Worm (Caenorhabditis elegans) whole organism, mixed stage, embryonic: ENCODE results near the gene srx-42.

ENCODE experiments used
- M03D4.4 ChIP-seq: sonication (generic microtip); optimal IDR thresholded peaks from 2 replicates; lab custom pipeline; 2017; ENCODE audit warnings: mild to moderate bottlenecking, missing genetic modification characterization, missing compliant biosample characterization
- bed-3 ChIP-seq: fragments of 200-800 bp; sonication (Bioruptor generic); optimal IDR thresholded peaks from 3 replicates; lab custom pipeline; 2018; ENCODE audit warnings: mild to moderate bottlenecking, missing genetic modification characterization, moderate library complexity, missing compliant biosample characterization
- blmp-1 ChIP-seq: fragments of 150-350 bp; optimal IDR thresholded peaks from 2 replicates; lab custom pipeline; 2014; ENCODE audit warnings: missing biosample characterization, missing genetic modification characterization
- ceh-39 ChIP-seq: fragments of 150-350 bp; optimal IDR thresholded peaks from 2 replicates; lab custom pipeline; 2014; ENCODE audit warnings: missing biosample characterization, missing genetic modification characterization
- ceh-43 ChIP-seq: fragments of 200-800 bp; sonication (Bioruptor generic); optimal IDR thresholded peaks from 2 replicates; lab custom pipeline; 2018; ENCODE audit warnings: mild to moderate bottlenecking, missing genetic modification characterization, moderate library complexity, missing compliant biosample characterization
- ceh-83 ChIP-seq: fragments of 200-800 bp; sonication (Bioruptor generic); optimal IDR thresholded peaks from 2 replicates; lab custom pipeline; 2018; ENCODE audit warnings: mild to moderate bottlenecking, missing genetic modification characterization, missing compliant biosample characterization
- ces-1 ChIP-seq: fragments of 150-350 bp; optimal IDR thresholded peaks from 2 replicates; lab custom pipeline; 2014; ENCODE audit warnings: missing biosample characterization, missing genetic modification reagents, missing genetic modification characterization
- cnd-1 ChIP-seq: fragments of 200-800 bp; sonication (Bioruptor generic); optimal IDR thresholded peaks from 2 replicates; lab custom pipeline; 2018; ENCODE audit warnings: mild to moderate bottlenecking, missing genetic modification characterization, missing compliant biosample characterization
- drap-1 ChIP-seq: fragments of 200-800 bp; sonication (Bioruptor generic); optimal IDR thresholded peaks from 3 replicates; lab custom pipeline; 2018; ENCODE audit warnings: mild to moderate bottlenecking, missing genetic modification characterization, missing compliant biosample characterization
- elt-1 ChIP-seq: sonication (generic microtip); optimal IDR thresholded peaks from 2 replicates; lab custom pipeline; 2017; ENCODE audit warnings: missing genetic modification characterization, mild to moderate bottlenecking, missing compliant biosample characterization, antibody characterized with exemption, moderate library complexity, borderline replicate concordance; ENCODE audit not compliant: insufficient read depth
- elt-3 ChIP-seq: fragments of 150-350 bp; optimal IDR thresholded peaks from 2 replicates; lab custom pipeline; 2014; ENCODE audit warnings: missing biosample characterization, missing genetic modification characterization
- flh-1 ChIP-seq: fragments of 200-800 bp; sonication (Bioruptor generic); optimal IDR thresholded peaks from 2 replicates; lab custom pipeline; 2018; ENCODE audit warnings: mild to moderate bottlenecking, missing genetic modification characterization, moderate library complexity, missing compliant biosample characterization
- ham-2 ChIP-seq: fragments of 200-800 bp; sonication (Bioruptor generic); optimal IDR thresholded peaks from 2 replicates; lab custom pipeline; 2018; ENCODE audit warnings: mild to moderate bottlenecking, missing genetic modification characterization, missing compliant biosample characterization
- hlh-1 ChIP-seq: fragments of 150-350 bp; optimal IDR thresholded peaks from 2 replicates; lab custom pipeline; 2014; ENCODE audit warnings: missing biosample characterization, missing genetic modification reagents, missing genetic modification characterization
- lin-32 ChIP-seq: fragments of 200-800 bp; sonication (Bioruptor generic); optimal IDR thresholded peaks from 2 replicates; lab custom pipeline; 2018; ENCODE audit warnings: mild to moderate bottlenecking, missing genetic modification characterization, missing compliant biosample characterization
- lsy-2 ChIP-seq: fragments of 150-350 bp; optimal IDR thresholded peaks from 2 replicates; lab custom pipeline; 2014; ENCODE audit warnings: missing biosample characterization, missing genetic modification characterization
- mls-2 ChIP-seq: sonication (generic microtip); optimal IDR thresholded peaks from 2 replicates; lab custom pipeline; 2016; ENCODE audit warnings: mild to moderate bottlenecking, missing genetic modification characterization, moderate library complexity, missing compliant biosample characterization
- nhr-2 ChIP-seq: fragments of 150-350 bp; optimal IDR thresholded peaks from 2 replicates; lab custom pipeline; 2014; ENCODE audit warnings: missing biosample characterization, missing genetic modification characterization
- nhr-28 ChIP-seq: fragments of 150-350 bp; optimal IDR thresholded peaks from 2 replicates; lab custom pipeline; 2014; ENCODE audit warnings: missing biosample characterization, missing genetic modification characterization
- nhr-76 ChIP-seq: sonication (generic microtip); optimal IDR thresholded peaks from 2 replicates; lab custom pipeline; 2017; ENCODE audit warnings: missing biosample characterization, missing genetic modification characterization
- pha-4 ChIP-seq: fragments of 150-350 bp; optimal IDR thresholded peaks from 2 replicates; lab custom pipeline; 2018; ENCODE audit warnings: missing biosample characterization, missing genetic modification reagents, missing genetic modification characterization
- sem-2 ChIP-seq: fragments of 200-800 bp; sonication (Bioruptor generic); optimal IDR thresholded peaks from 2 replicates; lab custom pipeline; 2018; ENCODE audit warnings: mild to moderate bottlenecking, missing genetic modification characterization, missing compliant biosample characterization
- snpc-4 ChIP-seq: fragments of 150-350 bp; optimal IDR thresholded peaks from 2 replicates; lab custom pipeline; 2014; ENCODE audit warnings: missing biosample characterization, missing genetic modification characterization
- sptf-1 ChIP-seq: sonication (generic microtip); optimal IDR thresholded peaks from 2 replicates; lab custom pipeline; 2017; ENCODE audit warnings: mild to moderate bottlenecking, missing genetic modification characterization, moderate library complexity, missing compliant biosample characterization
- tbx-8 ChIP-seq: fragments of 200-800 bp; sonication (Bioruptor generic); optimal IDR thresholded peaks from 2 replicates; lab custom pipeline; 2018; ENCODE audit warnings: mild to moderate bottlenecking, missing genetic modification characterization, moderate library complexity, missing compliant biosample characterization
- unc-120 ChIP-seq: sonication (generic microtip); optimal IDR thresholded peaks from 2 replicates; lab custom pipeline; 2017; ENCODE audit warnings: missing genetic modification characterization, missing compliant biosample characterization; ENCODE audit not compliant: poor library complexity, severe bottlenecking
- unc-39 ChIP-seq: fragments of 150-350 bp; optimal IDR thresholded peaks from 2 replicates; lab custom pipeline; 2014; ENCODE audit warnings: missing biosample characterization, missing genetic modification characterization
- unc-62 ChIP-seq: fragments of 150-350 bp; optimal IDR thresholded peaks from 2 replicates; lab custom pipeline; 2014; ENCODE audit warnings: missing biosample characterization, missing genetic modification reagents, missing genetic modification characterization
- zip-8 ChIP-seq: fragments of 150-350 bp; optimal IDR thresholded peaks from 2 replicates; lab custom pipeline; 2014; ENCODE audit warnings: missing biosample characterization, missing genetic modification characterization
- ztf-11 ChIP-seq: fragments of 150-350 bp; optimal IDR thresholded peaks from 2 replicates; lab custom pipeline; 2014; ENCODE audit warnings: missing biosample characterization, missing genetic modification characterization

The srx-42 gene

ce11 chrV:13946385-13947019 lies 25.7 kb downstream of the srx-42 start, which contains the start of the genes srx-10 and clec-226:
Gene srx-10, minus strand, starts transcription at chrV:13946485.
Gene clec-226, plus strand, starts transcription at chrV:13946969.
- TF ChIP-seq elt-3 (no peak), M03D4.4 (tag; lab: Kevin White, UChicago) (no peak), nhr-2 (tag; lab: Kevin White, UChicago) (no peak), mls-2 (tag; lab: Kevin White, UChicago) (no peak), cnd-1 (tag; lab: Kevin White, UChicago) (no peak), lin-32 (GFP tag; lab: Kevin White, UChicago) (no peak), nhr-76 (no peak), ceh-83 (GFP tag; lab: Kevin White, UChicago) (no peak), ztf-11 (tag; lab: Kevin White, UChicago) (no peak), sem-2 (GFP tag; lab: Kevin White, UChicago) (no peak), ham-2 (GFP tag; lab: Kevin White, UChicago) (no peak), blmp-1 (tag; lab: Kevin White, UChicago) (no peak), ceh-43 (GFP tag; lab: Kevin White, UChicago) (no peak), unc-39 (tag; lab: Kevin White, UChicago) (no peak)

DNA sequence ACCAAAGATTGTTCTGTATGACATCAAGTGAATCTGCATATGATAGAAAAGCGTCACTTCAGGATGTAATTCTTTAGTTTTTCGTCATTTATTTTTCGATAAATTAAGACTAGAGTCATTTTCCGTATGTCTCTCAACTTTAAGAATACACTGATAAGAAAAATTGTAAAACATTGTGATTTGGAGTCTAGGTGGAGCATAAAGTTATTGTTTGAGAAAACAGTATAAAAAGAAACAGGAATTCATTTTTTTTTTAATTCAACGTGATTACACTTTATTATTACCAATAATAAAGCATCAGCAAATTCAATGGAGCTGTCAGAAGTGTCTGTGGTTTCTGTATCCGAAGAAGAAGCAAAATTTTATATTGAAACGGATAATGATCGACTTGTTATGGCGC lies 28.2 kb downstream of the srx-42 start, which contains the start of gene R10D12.6:
Gene R10D12.6, plus strand, starts transcription at position 301 of the 400 bp plus-strand sequence.
- no peak for TF ChIP-seq bed-3 (GFP tag; lab: Kevin White, UChicago)
- TF ChIP-seq sem-2 (GFP tag; lab: Kevin White, UChicago): no peak
- no peak for TF ChIP-seq cnd-1 (tag; lab: Kevin White, UChicago)
- no peak for TF ChIP-seq pha-4 (tag; lab: Kevin White, UChicago)
- no peak for TF ChIP-seq hlh-1 (tag; lab: Kevin White, UChicago)
- TF ChIP-seq unc-62 (GFP tag; lab: Kevin White, UChicago): no peak
- TF ChIP-seq, all 35 proteins: peak for 0

DNA sequence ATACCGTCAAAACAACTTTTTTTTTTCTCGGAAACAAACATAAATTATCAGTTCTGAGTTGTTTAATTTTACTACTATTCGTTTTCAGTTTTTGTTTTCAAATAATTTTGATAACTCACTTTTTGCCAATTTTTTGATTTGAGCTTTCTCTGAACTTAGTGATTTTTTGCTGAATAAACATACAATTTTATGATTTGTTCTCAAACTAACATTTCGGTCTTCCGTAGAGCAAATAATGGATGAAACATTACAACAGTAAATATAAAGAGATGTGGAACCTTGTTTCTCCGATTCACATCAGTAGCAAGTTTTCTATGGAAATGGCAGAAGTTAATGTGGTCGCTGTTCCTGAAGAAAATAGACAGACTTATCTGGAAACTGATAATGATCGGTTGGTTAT lies 28.9 kb downstream of the srx-42 start, which contains the start of gene R10D12.7:
Gene R10D12.7, plus strand, starts transcription at position 301 of the 400 bp plus-strand sequence.
- TF ChIP-seq drap-1 (GFP tag; lab: Kevin White, UChicago): no peak
- no peak for TF ChIP-seq mls-2 (tag; lab: Kevin White, UChicago)
- TF ChIP-seq, all 35 proteins: peak for 0

DNA sequence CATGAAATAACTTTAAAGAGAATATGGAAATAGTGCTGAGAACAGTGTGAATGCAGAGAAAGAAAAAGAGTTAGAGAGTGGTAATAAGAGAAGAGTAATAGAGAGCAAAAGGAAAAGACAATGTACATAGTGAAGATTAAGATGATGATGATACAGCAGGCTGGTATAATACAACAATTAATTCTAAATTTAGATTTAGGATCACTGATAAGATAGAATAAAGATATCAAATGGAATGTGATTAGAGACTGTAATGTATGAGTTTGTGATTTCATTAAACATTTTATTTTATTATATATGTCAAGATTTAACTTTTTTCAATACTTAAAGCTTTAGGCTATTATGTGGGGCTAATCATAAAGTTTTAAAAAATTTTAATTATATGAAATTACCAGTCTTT lies 32.4 kb downstream of the srx-42 start, which contains the start of gene R10D12.8:
Gene R10D12.8, minus strand, starts transcription at position 101 of the 400 bp plus-strand sequence.
- TF ChIP-seq zip-8 (tag; lab: Kevin White, UChicago): no peak
- TF ChIP-seq elt-1: peak; percentile 78
- no peak for TF ChIP-seq ceh-39 (tag; lab: Kevin White, UChicago)

ce11 chrV:13954056-13954455 lies 33.2 kb downstream of the srx-42 start, which contains the start of gene swt-6:
Gene swt-6, plus strand, starts transcription at chrV:13954356.
- TF ChIP-seq unc-39 (tag; lab: Kevin White, UChicago) (no peak), bed-3 (GFP tag; lab: Kevin White, UChicago) (no peak), sptf-1 (tag; lab: Kevin White, UChicago) (no peak), blmp-1 (tag; lab: Kevin White, UChicago) (no peak), ham-2 (GFP tag; lab: Kevin White, UChicago) (no peak)

DNA sequence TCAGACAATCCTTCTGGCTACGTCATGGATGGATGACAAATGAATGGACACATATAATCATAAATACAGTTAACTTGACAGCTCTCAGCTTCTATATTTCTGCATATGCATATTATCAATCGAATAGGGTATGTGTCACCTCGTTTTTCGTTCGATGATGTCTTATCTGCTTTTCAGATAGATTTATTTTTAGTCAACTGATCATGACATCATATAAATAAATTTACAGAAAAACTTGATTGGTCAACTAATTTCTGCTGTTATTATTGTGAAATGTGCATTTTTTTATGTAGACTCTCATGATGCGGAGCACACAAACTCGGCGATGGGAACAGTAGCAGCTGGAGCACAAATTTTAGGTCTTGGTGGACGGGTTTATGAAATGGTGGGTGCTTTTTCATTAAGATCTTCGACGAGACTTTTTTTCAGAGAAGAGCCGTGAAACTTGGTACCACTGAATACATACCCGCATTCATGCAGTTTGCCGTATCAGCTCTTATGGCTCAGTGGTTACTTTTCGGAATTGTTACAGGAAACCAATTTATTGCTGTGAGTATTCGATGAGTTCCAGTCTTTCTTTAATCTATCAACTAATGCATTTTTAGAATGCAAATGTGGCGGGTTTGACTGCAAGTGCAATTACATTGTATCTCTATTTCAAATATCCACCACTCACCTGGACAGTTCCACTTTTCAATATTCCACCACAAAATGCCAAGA lies 34.7 kb downstream of the srx-42 start:
- TF ChIP-seq ces-1 (GFP tag; lab: Kevin White, UChicago): no peak
- TF ChIP-seq zip-8 (tag; lab: Kevin White, UChicago): no peak
- no peak for TF ChIP-seq nhr-76
- no peak for TF ChIP-seq sptf-1 (tag; lab: Kevin White, UChicago)

DNA sequence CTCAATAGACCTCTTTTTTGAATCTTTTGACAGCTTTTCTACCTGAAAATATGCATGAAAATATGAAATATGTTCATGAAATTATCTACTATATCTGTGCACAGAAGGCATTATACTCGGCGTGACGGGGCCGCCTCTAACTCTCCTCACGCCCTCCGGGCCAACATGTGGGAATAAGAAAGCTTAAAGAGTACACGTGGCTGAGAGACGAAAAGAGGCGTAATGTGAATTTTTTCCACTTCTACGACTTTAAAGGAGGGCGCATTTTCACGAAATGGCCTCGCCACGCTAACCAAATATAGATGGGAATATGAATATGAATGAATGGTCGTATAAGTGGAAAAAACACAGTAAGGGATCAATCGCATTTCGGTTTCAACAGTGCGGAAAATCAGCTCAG lies 36.9 kb downstream of the srx-42 start:
- TF ChIP-seq lsy-2: no peak
- TF ChIP-seq zip-8 (tag; lab: Kevin White, UChicago): no peak
- TF ChIP-seq unc-39 (tag; lab: Kevin White, UChicago): no peak
- no peak for TF ChIP-seq nhr-28 (tag; lab: Kevin White, UChicago)
- no peak for TF ChIP-seq unc-120 (tag; lab: Kevin White, UChicago)
- no peak for TF ChIP-seq ceh-83 (GFP tag; lab: Kevin White, UChicago)
- no peak for TF ChIP-seq snpc-4 (tag; lab: Kevin White, UChicago)
- no peak for TF ChIP-seq mls-2 (tag; lab: Kevin White, UChicago)
- no peak for TF ChIP-seq unc-62 (GFP tag; lab: Kevin White, UChicago)
- TF ChIP-seq drap-1 (GFP tag; lab: Kevin White, UChicago): no peak
- TF ChIP-seq flh-1 (GFP tag; lab: Kevin White, UChicago): no peak
- no peak for TF ChIP-seq cnd-1 (tag; lab: Kevin White, UChicago)
- TF ChIP-seq blmp-1 (tag; lab: Kevin White, UChicago): no peak
- TF ChIP-seq hlh-1 (tag; lab: Kevin White, UChicago): no peak
- no peak for TF ChIP-seq ces-1 (GFP tag; lab: Kevin White, UChicago)
- TF ChIP-seq lin-32 (GFP tag; lab: Kevin White, UChicago): no peak
- TF ChIP-seq tbx-8 (GFP tag; lab: Kevin White, UChicago): no peak
